Worm (Caenorhabditis elegans) whole organism, early embryonic: ENCODE results near the gene Y43F8B.3.

Experiments used
- B0310.2 ChIP-seq: sonication (generic microtip); optimal IDR thresholded peaks from 2 replicates; lab custom pipeline; 2016; ENCODE audit warnings: mild to moderate bottlenecking, missing genetic modification characterization, missing compliant biosample characterization
- F13C5.2 ChIP-seq: sonication (generic microtip); optimal IDR thresholded peaks from 2 replicates; lab custom pipeline; 2017; ENCODE audit warnings: mild to moderate bottlenecking, missing genetic modification characterization, inconsistent platforms, missing compliant biosample characterization
- aly-1 ChIP-seq: sonication (generic microtip); optimal IDR thresholded peaks from 2 replicates; lab custom pipeline; 2016; ENCODE audit warnings: missing genetic modification characterization, missing compliant biosample characterization
- ama-1 ChIP-seq: fragments of 150-350 bp; optimal IDR thresholded peaks from 2 replicates; lab custom pipeline; 2014
- ceh-13 ChIP-seq: fragments of 200-800 bp; sonication (Bioruptor generic); optimal IDR thresholded peaks from 2 replicates; lab custom pipeline; 2018; ENCODE audit warnings: mild to moderate bottlenecking, missing genetic modification characterization, missing compliant biosample characterization
- ceh-36 ChIP-seq: sonication (generic microtip); optimal IDR thresholded peaks from 2 replicates; lab custom pipeline; 2016; ENCODE audit warnings: missing genetic modification characterization, inconsistent platforms, missing compliant biosample characterization
- ets-7 ChIP-seq: sonication (generic microtip); optimal IDR thresholded peaks from 2 replicates; lab custom pipeline; 2016; ENCODE audit warnings: missing genotype, missing genetic modification characterization, missing compliant biosample characterization
- flt-1 ChIP-seq: fragments of 200-800 bp; sonication (Bioruptor generic); IDR thresholded peaks from 2 replicates; pipeline ENCODE4 v1.3.6; 2022; ENCODE audit warnings: missing genetic modification characterization, missing compliant biosample characterization
- hmbx-1 ChIP-seq: sonication (generic microtip); optimal IDR thresholded peaks from 2 replicates; lab custom pipeline; 2016; ENCODE audit warnings: mild to moderate bottlenecking, missing genetic modification characterization, missing compliant biosample characterization
- hmg-4 ChIP-seq: fragments of 200-800 bp; sonication (Bioruptor generic); optimal IDR thresholded peaks from 2 replicates; lab custom pipeline; 2018; ENCODE audit warnings: mild to moderate bottlenecking, missing genetic modification characterization, missing compliant biosample characterization
- hnd-1 ChIP-seq: sonication (generic microtip); optimal IDR thresholded peaks from 2 replicates; lab custom pipeline; 2016; ENCODE audit warnings: missing genetic modification characterization, missing compliant biosample characterization
- pes-1 ChIP-seq: fragments of 200-800 bp; sonication (Bioruptor generic); IDR thresholded peaks from 2 replicates; pipeline ENCODE4 v1.3.6; 2022; ENCODE audit warnings: missing genetic modification reagents, missing genetic modification characterization, missing compliant biosample characterization
- scrt-1 ChIP-seq: fragments of 200-800 bp; sonication (Bioruptor generic); IDR thresholded peaks from 2 replicates; pipeline ENCODE4 v1.3.6; 2022; ENCODE audit warnings: missing genetic modification characterization, missing compliant biosample characterization
- sea-1 ChIP-seq: fragments of 200-800 bp; sonication (Bioruptor generic); conservative IDR thresholded peaks from 2 replicates; pipeline ENCODE4 v1.3.6; 2022; ENCODE audit warnings: missing genetic modification characterization, missing compliant biosample characterization
- tbx-11 ChIP-seq: fragments of 200-800 bp; sonication (Bioruptor generic); IDR thresholded peaks from 2 replicates; pipeline ENCODE4 v1.3.6; 2022; ENCODE audit warnings: missing genetic modification characterization, missing compliant biosample characterization
- tbx-37 ChIP-seq: fragments of 200-800 bp; sonication (Bioruptor generic); conservative IDR thresholded peaks from 2 replicates; pipeline ENCODE4 v1.3.6; 2022; ENCODE audit warnings: missing genetic modification reagents, missing genetic modification characterization, missing compliant biosample characterization
- tra-4 ChIP-seq: sonication (generic microtip); optimal IDR thresholded peaks from 2 replicates; lab custom pipeline; 2017; ENCODE audit warnings: missing genetic modification characterization, missing compliant biosample characterization

Gene Y43F8B.3

DNA sequence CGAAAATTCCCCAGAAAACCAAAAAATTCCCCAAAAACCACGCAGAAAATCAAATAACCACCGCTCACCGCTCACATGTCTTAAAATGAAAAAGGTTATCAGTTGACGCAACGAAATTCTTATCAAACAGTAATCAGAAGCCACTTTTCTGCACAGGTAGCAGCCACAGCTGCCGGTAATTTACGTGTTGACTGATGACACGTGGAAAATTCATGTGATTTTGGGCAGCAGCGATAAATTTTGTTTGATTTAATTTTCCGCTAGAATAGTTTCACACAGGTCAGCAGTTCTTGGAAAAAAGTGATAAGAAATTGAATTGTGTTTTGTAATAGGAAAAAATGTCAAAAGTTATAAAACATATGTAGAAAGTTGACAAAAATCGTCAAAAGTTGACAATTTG is 24.7 kb downstream of the Y43F8B.3 start:
- TF ChIP-seq tbx-11 (no peak), hnd-1 (tag; lab: Kevin White, UChicago) (no peak), tbx-37 (GFP tag; lab: Robert Waterston, UW) (no peak), hmg-4 (GFP tag; lab: Kevin White, UChicago) (no peak), ama-1 (lab: Kevin White, UChicago) (no peak), ceh-36 (tag; lab: Kevin White, UChicago) (no peak), ets-7 (tag; lab: Kevin White, UChicago) (no peak), pes-1 (GFP tag; lab: Robert Waterston, UW) (no peak), ceh-13 (GFP tag; lab: Kevin White, UChicago) (no peak), B0310.2 (no peak), sea-1 (no peak), tra-4 (tag; lab: Kevin White, UChicago) (no peak), F13C5.2 (tag; lab: Kevin White, UChicago) (no peak), hmbx-1 (no peak), aly-1 (no peak), scrt-1 (GFP tag; lab: Robert Waterston, UW) (no peak), flt-1 (GFP tag; lab: Robert Waterston, UW) (no peak)

- TF ChIP-seq ceh-36 (tag; lab: Kevin White, UChicago), result peak; percentile 70
Measured at ce11 chrV:19528535-19528934, 25.6 kb downstream of the Y43F8B.3 start.

ce11 chrV:19529168-19529567 is 26.3 kb downstream of the Y43F8B.3 start:
- TF ChIP-seq ama-1 (lab: Kevin White, UChicago), result no peak
- TF ChIP-seq tbx-11, result no peak
- no peak for TF ChIP-seq scrt-1 (GFP tag; lab: Robert Waterston, UW)
- TF ChIP-seq hmg-4 (GFP tag; lab: Kevin White, UChicago), result peak; percentile 42

- TF ChIP-seq B0310.2, result no peak
- no peak for TF ChIP-seq ets-7 (tag; lab: Kevin White, UChicago)
- TF ChIP-seq F13C5.2 (tag; lab: Kevin White, UChicago), result no peak
- no peak for TF ChIP-seq aly-1
- no peak for TF ChIP-seq ceh-13 (GFP tag; lab: Kevin White, UChicago)
- TF ChIP-seq hmg-4 (GFP tag; lab: Kevin White, UChicago), result no peak
- TF ChIP-seq tbx-11, result no peak
- no peak for TF ChIP-seq pes-1 (GFP tag; lab: Robert Waterston, UW)
- no peak for TF ChIP-seq ama-1 (lab: Kevin White, UChicago)
- no peak for TF ChIP-seq ceh-36 (tag; lab: Kevin White, UChicago)
- TF ChIP-seq tbx-37 (GFP tag; lab: Robert Waterston, UW), result no peak
- no peak for TF ChIP-seq sea-1
- no peak for TF ChIP-seq hnd-1 (tag; lab: Kevin White, UChicago)
- TF ChIP-seq scrt-1 (GFP tag; lab: Robert Waterston, UW), result no peak
- no peak for TF ChIP-seq tra-4 (tag; lab: Kevin White, UChicago)
- no peak for TF ChIP-seq hmbx-1
- no peak for TF ChIP-seq flt-1 (GFP tag; lab: Robert Waterston, UW)
Measured at ce11 chrV:19531034-19531433, 28.1 kb downstream of the Y43F8B.3 start.

- TF ChIP-seq tra-4 (tag; lab: Kevin White, UChicago) (no peak), scrt-1 (GFP tag; lab: Robert Waterston, UW) (no peak), ama-1 (lab: Kevin White, UChicago) (no peak), hmg-4 (GFP tag; lab: Kevin White, UChicago) (no peak), B0310.2 (no peak), tbx-11 (no peak), F13C5.2 (tag; lab: Kevin White, UChicago) (no peak), ceh-36 (tag; lab: Kevin White, UChicago) (no peak), tbx-37 (GFP tag; lab: Robert Waterston, UW) (no peak), ceh-13 (GFP tag; lab: Kevin White, UChicago) (no peak), hmbx-1 (no peak), sea-1 (no peak)
Measured at ce11 chrV:19533010-19533409, 30.1 kb downstream of the Y43F8B.3 start, which contains the start of gene Y43F8B.2. Gene Y43F8B.2, minus strand, starts transcription at chrV:19533110.

ce11 chrV:19533480-19533879 is 30.6 kb downstream of the Y43F8B.3 start:
- TF ChIP-seq ama-1 (lab: Kevin White, UChicago) (no peak), F13C5.2 (tag; lab: Kevin White, UChicago) (no peak), sea-1 (no peak), hmg-4 (GFP tag; lab: Kevin White, UChicago) (no peak), hnd-1 (tag; lab: Kevin White, UChicago) (no peak), ceh-13 (GFP tag; lab: Kevin White, UChicago) (no peak), hmbx-1 (no peak), scrt-1 (GFP tag; lab: Robert Waterston, UW) (no peak), ets-7 (tag; lab: Kevin White, UChicago) (no peak), aly-1 (no peak), ceh-36 (tag; lab: Kevin White, UChicago) (no peak), B0310.2 (no peak), pes-1 (GFP tag; lab: Robert Waterston, UW) (no peak), tra-4 (tag; lab: Kevin White, UChicago) (no peak), tbx-11 (no peak), tbx-37 (GFP tag; lab: Robert Waterston, UW) (no peak), flt-1 (GFP tag; lab: Robert Waterston, UW) (no peak)

ce11 chrV:19540916-19541315 is 38.0 kb downstream of the Y43F8B.3 start:
- TF ChIP-seq hmg-4 (GFP tag; lab: Kevin White, UChicago), result no peak
- no peak for TF ChIP-seq tbx-11
- TF ChIP-seq ceh-36 (tag; lab: Kevin White, UChicago), result no peak
- no peak for TF ChIP-seq pes-1 (GFP tag; lab: Robert Waterston, UW)
- TF ChIP-seq hnd-1 (tag; lab: Kevin White, UChicago), result no peak
- no peak for TF ChIP-seq ceh-13 (GFP tag; lab: Kevin White, UChicago)
- no peak for TF ChIP-seq flt-1 (GFP tag; lab: Robert Waterston, UW)
- TF ChIP-seq F13C5.2 (tag; lab: Kevin White, UChicago), result no peak
- TF ChIP-seq ets-7 (tag; lab: Kevin White, UChicago), result no peak
- TF ChIP-seq tra-4 (tag; lab: Kevin White, UChicago), result no peak
- TF ChIP-seq ama-1 (lab: Kevin White, UChicago), result no peak
- no peak for TF ChIP-seq sea-1
- no peak for TF ChIP-seq hmbx-1
- TF ChIP-seq B0310.2, result no peak
